Worm (Caenorhabditis elegans): ENCODE measurements around the gene ZK418.13.
A peak's percentile ranks its signal among the peaks of the same experiment; 100 is the strongest.

ZK418.13 gene

DNA sequence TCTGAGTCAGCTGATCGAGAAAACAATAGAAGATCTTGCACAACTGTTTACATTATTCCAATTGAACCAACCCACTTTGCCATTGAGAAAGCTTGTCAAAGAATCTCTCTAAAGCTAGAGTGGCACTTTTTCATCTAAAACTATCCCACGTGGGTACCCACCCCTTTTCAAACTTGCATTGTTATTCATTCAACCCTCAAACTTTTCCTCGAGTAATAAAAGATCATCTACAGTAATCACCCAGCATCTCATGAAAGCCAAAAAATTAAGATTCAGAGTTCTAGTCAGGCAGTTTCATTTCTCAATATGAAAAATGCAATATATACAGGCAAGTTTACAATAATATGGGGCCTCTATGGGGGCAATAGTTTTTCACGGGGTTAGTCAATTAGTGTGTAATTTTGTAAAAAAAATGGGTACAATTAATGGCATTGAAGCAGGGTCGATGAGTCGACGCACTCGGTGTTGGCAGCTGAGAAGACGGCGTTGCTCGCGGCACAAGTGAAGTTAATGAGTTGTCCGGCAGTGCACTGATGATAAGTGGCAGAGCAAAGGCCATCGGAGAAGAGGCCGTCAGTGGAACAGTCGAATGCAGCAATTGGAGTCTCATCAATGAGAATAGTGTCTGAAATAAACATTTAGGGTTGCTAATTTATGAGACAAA, 25.7 kb upstream of the ZK418.13 start (continued):
- peak; percentile 16 for TF ChIP-seq chd-7 (tag; optimal IDR thresholded peaks at IDR 0.05)
- peak; percentile 74 for TF ChIP-seq unc-130 (GFP tag; optimal IDR thresholded peaks at IDR 0.05)
- peak; percentile 84 for TF ChIP-seq madf-6 (GFP tag; IDR thresholded peaks at IDR 0.05)
- TF ChIP-seq snpc-1.1 (tag; optimal IDR thresholded peaks at IDR 0.05; ENCODE audit: insufficient read depth) = peak; percentile 75
- no peak for TF ChIP-seq tbx-9 (tag; optimal IDR thresholded peaks at IDR 0.05; ENCODE audit: borderline replicate concordance)
- TF ChIP-seq zim-3 (tag; optimal IDR thresholded peaks at IDR 0.05) = no peak
- TF ChIP-seq B0336.3 (GFP tag; IDR thresholded peaks at IDR 0.05) = peak; percentile 97
- no peak for TF ChIP-seq T26A5.8 (tag; optimal IDR thresholded peaks at IDR 0.05)
- TF ChIP-seq hmg-20 (GFP tag; IDR thresholded peaks at IDR 0.05) = 0 out of 2 replicates have a peak, but pooled peaks have one; percentile 34
- peak; percentile 35 for TF ChIP-seq tbp1 (GFP tag; optimal IDR thresholded peaks at IDR 0.05)
- no peak for TF ChIP-seq ceh-40 (GFP tag; IDR thresholded peaks at IDR 0.05)
- peak; percentile 70 for TF ChIP-seq F10E7.11 (tag; optimal IDR thresholded peaks at IDR 0.05)
- no peak for TF ChIP-seq bed-1 (GFP tag; IDR thresholded peaks at IDR 0.05)
- TF ChIP-seq dox-1 (GFP tag; IDR thresholded peaks at IDR 0.05) = peak; percentile 73
- TF ChIP-seq T07F8.4 (tag; optimal IDR thresholded peaks at IDR 0.05) = no peak
- TF ChIP-seq pha-4 (tag; optimal IDR thresholded peaks at IDR 0.05) = no peak
- TF ChIP-seq nfya-2 (GFP tag; IDR thresholded peaks at IDR 0.05) = 0 out of 2 replicates have a peak, but pooled peaks have one; percentile 22
- TF ChIP-seq bed-2 (GFP tag; IDR thresholded peaks at IDR 0.05) = no peak
- no peak; the same call in 1 of the 2 replicates for TF ChIP-seq B0019.2 (GFP tag; conservative IDR thresholded peaks at IDR 0.05)
- no peak for TF ChIP-seq ama-1 (optimal IDR thresholded peaks at IDR 0.05)
- TF ChIP-seq ama-1 (GFP tag; optimal IDR thresholded peaks at IDR 0.05) = peak in 1 of 2 experiments; percentile 88
- peak; percentile 78; the same call in 1 of the 2 replicates for TF ChIP-seq rcor-1 (GFP tag; IDR thresholded peaks at IDR 0.05)
- TF ChIP-seq nhr-90 (tag; optimal IDR thresholded peaks at IDR 0.05) = no peak
- peak; percentile 72 for TF ChIP-seq F52B5.7 (tag; optimal IDR thresholded peaks at IDR 0.05)
- no peak for TF ChIP-seq F57C9.4 (tag; optimal IDR thresholded peaks at IDR 0.05)
- TF ChIP-seq C06A6.2 (GFP tag; conservative IDR thresholded peaks at IDR 0.05) = no peak
- no peak for TF ChIP-seq egrh-3 (GFP tag; IDR thresholded peaks at IDR 0.05)
- no peak for TF ChIP-seq rec-8 (tag; optimal IDR thresholded peaks at IDR 0.05)
- no peak for TF ChIP-seq mel-28 (tag; optimal IDR thresholded peaks at IDR 0.05; ENCODE audit: borderline replicate concordance)
- peak; percentile 72; the same call in 1 of the 2 replicates for TF ChIP-seq ztf-25 (GFP tag; IDR thresholded peaks at IDR 0.05)
- TF ChIP-seq aptf-3 (GFP tag; IDR thresholded peaks at IDR 0.05) = 0 out of 2 replicates have a peak, but pooled peaks have one; percentile 22
- peak; percentile 51 for TF ChIP-seq efl-1 (GFP tag; optimal IDR thresholded peaks at IDR 0.05)
- peak; percentile 23; the same call in 1 of the 2 replicates for TF ChIP-seq lir-1 (GFP tag; conservative IDR thresholded peaks at IDR 0.05)
- no peak for TF ChIP-seq ets-4 (GFP tag; optimal IDR thresholded peaks at IDR 0.05)
- TF ChIP-seq zfh-2 (GFP tag; conservative IDR thresholded peaks at IDR 0.05) = no peak
- no peak for TF ChIP-seq gei-17 (GFP tag; optimal IDR thresholded peaks at IDR 0.05)
- peak; percentile 75 for TF ChIP-seq Y56A3A.18 (GFP tag; IDR thresholded peaks at IDR 0.05)
- peak; percentile 88 for TF ChIP-seq snpc-3.4 (tag; optimal IDR thresholded peaks at IDR 0.05)
- no peak for TF ChIP-seq ztf-28 (GFP tag; IDR thresholded peaks at IDR 0.05)
- TF ChIP-seq F33H1.4 (GFP tag; IDR thresholded peaks at IDR 0.05) = peak; percentile 35
- peak; percentile 35 for TF ChIP-seq ceh-100 (GFP tag; IDR thresholded peaks at IDR 0.05)
- TF ChIP-seq F23B12.7 (tag; optimal IDR thresholded peaks at IDR 0.05; ENCODE audit: insufficient read depth) = no peak
- TF ChIP-seq lin-26 (GFP tag; IDR thresholded peaks at IDR 0.05) = peak; percentile 82
- no peak for TF ChIP-seq rpc-1 (optimal IDR thresholded peaks at IDR 0.05)
- peak; percentile 6 for TF ChIP-seq rpc-1 (tag; optimal IDR thresholded peaks at IDR 0.05)
- TF ChIP-seq F49E8.2 (tag; optimal IDR thresholded peaks at IDR 0.05; ENCODE audit: insufficient read depth) = peak; percentile 88
- peak; percentile 76 for TF ChIP-seq athp-1 (tag; optimal IDR thresholded peaks at IDR 0.05)
- peak; percentile 86 for TF ChIP-seq D2030.7 (GFP tag; IDR thresholded peaks at IDR 0.05)

All from whole organism, young adult.